Fruit fly (Drosophila melanogaster) whole organism, embryonic: ENCODE data around the gene CG14102.
A peak's percentile ranks its signal among the peaks of the same experiment; 100 is the strongest.

Experiments used
- Ada2b ChIP-seq: fragments of 200-800 bp; sonication (Bioruptor generic); IDR thresholded peaks from 2 replicates; pipeline ENCODE4 v1.3.6; 2022; ENCODE audit warnings: missing biosample characterization, missing genetic modification characterization
- Antp ChIP-seq: fragments of 200-800 bp; sonication (Bioruptor generic); optimal IDR thresholded peaks from 3 replicates; lab custom pipeline; 2016; ENCODE audit warnings: missing biosample characterization, missing genetic modification characterization
- Atf3 ChIP-seq: fragments of 200-800 bp; sonication (Bioruptor generic); optimal IDR thresholded peaks from 3 replicates; lab custom pipeline; 2016; ENCODE audit warnings: missing biosample characterization, missing genetic modification characterization
- CG10462 ChIP-seq: fragments of 200-800 bp; sonication (Bioruptor generic); optimal IDR thresholded peaks from 2 replicates; lab custom pipeline; 2016; ENCODE audit warnings: missing biosample characterization, missing genetic modification characterization
- CG12155 ChIP-seq: fragments of 200-800 bp; sonication (Bioruptor generic); optimal IDR thresholded peaks from 3 replicates; lab custom pipeline; 2016; ENCODE audit warnings: missing biosample characterization, missing genetic modification characterization
- CG12299 ChIP-seq: fragments of 200-800 bp; sonication (Bioruptor generic); optimal IDR thresholded peaks from 2 replicates; lab custom pipeline; 2018; ENCODE audit warnings: missing biosample characterization, mild to moderate bottlenecking, missing genetic modification characterization
- CG14667 ChIP-seq: fragments of 200-800 bp; sonication (Bioruptor generic); IDR thresholded peaks from 2 replicates; pipeline ENCODE4 v1.3.6; 2022; ENCODE audit warnings: missing biosample characterization, missing genetic modification characterization
- CG14860 ChIP-seq: fragments of 200-800 bp; sonication (Bioruptor generic); IDR thresholded peaks from 3 replicates; pipeline ENCODE4 v1.3.6; 2022; ENCODE audit warnings: missing biosample characterization, missing genetic modification characterization; ENCODE audit not compliant: partially characterized antibody
- CG1529 ChIP-seq: fragments of 200-800 bp; sonication (Bioruptor generic); optimal IDR thresholded peaks from 3 replicates; lab custom pipeline; 2018; ENCODE audit warnings: missing biosample characterization, missing genetic modification characterization
- CG16779 ChIP-seq: fragments of 200-800 bp; sonication (Bioruptor generic); IDR thresholded peaks from 2 replicates; pipeline ENCODE4 v1.3.6; 2022; ENCODE audit warnings: missing biosample characterization, missing genetic modification characterization
- CG33557 ChIP-seq: fragments of 200-800 bp; sonication (Bioruptor generic); optimal IDR thresholded peaks from 2 replicates; lab custom pipeline; 2019; ENCODE audit warnings: missing biosample characterization, mild to moderate bottlenecking, missing genetic modification characterization, moderate library complexity
- CG8290 ChIP-seq, 3 experiments: fragments of 200-800 bp; sonication (Bioruptor generic); optimal IDR thresholded peaks; 2 replicates each; lab custom pipeline; 2016 to 2019; ENCODE audit warnings: missing biosample characterization in 3 of 3, missing genetic modification characterization in 3 of 3, mild to moderate bottlenecking in 2 of 3, moderate library complexity in 1 of 3
- CG8924 ChIP-seq: fragments of 200-800 bp; optimal IDR thresholded peaks from 3 replicates; lab custom pipeline; 2019; ENCODE audit warnings: missing biosample characterization, mild to moderate bottlenecking, missing genetic modification characterization, moderate library complexity
- CG9215 ChIP-seq: fragments of 200-800 bp; sonication (Bioruptor generic); IDR thresholded peaks from 2 replicates; pipeline ENCODE4 v1.3.6; 2022; ENCODE audit warnings: missing biosample characterization, missing genetic modification characterization
- Deaf1 ChIP-seq: fragments of 200-800 bp; optimal IDR thresholded peaks from 3 replicates; lab custom pipeline; 2019; ENCODE audit warnings: missing biosample characterization, mild to moderate bottlenecking, missing genetic modification characterization, moderate library complexity
- Doc2 ChIP-seq: fragments of 200-800 bp; sonication (Bioruptor generic); IDR thresholded peaks from 2 replicates; pipeline ENCODE4 v1.3.6; 2022; ENCODE audit warnings: missing biosample characterization, missing genetic modification characterization
- Ets65A ChIP-seq: fragments of 200-800 bp; sonication (Bioruptor generic); peaks from one replicate; lab custom pipeline; 2016; ENCODE audit warnings: missing biosample characterization, missing genetic modification characterization
- HHEX ChIP-seq: fragments of 200-800 bp; sonication (Bioruptor generic); optimal IDR thresholded peaks from 3 replicates; lab custom pipeline; 2017; ENCODE audit warnings: missing biosample characterization, mild to moderate bottlenecking, missing genetic modification characterization, missing genetic modification reagents
- HLH4C ChIP-seq: fragments of 200-800 bp; sonication (Bioruptor generic); IDR thresholded peaks from 3 replicates; pipeline ENCODE4 v1.3.6; 2022; ENCODE audit warnings: missing biosample characterization, missing genetic modification characterization; ENCODE audit not compliant: partially characterized antibody
- HLH54F ChIP-seq: fragments of 200-800 bp; sonication (Bioruptor generic); optimal IDR thresholded peaks from 3 replicates; lab custom pipeline; 2016; ENCODE audit warnings: missing biosample characterization, missing genetic modification characterization
- MTF-1 ChIP-seq: fragments of 200-800 bp; sonication (Bioruptor generic); optimal IDR thresholded peaks from 2 replicates; lab custom pipeline; 2018; ENCODE audit warnings: missing biosample characterization, mild to moderate bottlenecking, missing genetic modification characterization, borderline replicate concordance
- Ravus ChIP-seq: fragments of 200-800 bp; sonication (Bioruptor generic); IDR thresholded peaks from 2 replicates; pipeline ENCODE4 v1.3.6; 2022; ENCODE audit warnings: missing biosample characterization, missing genetic modification characterization
- Sry-β ChIP-seq: fragments of 200-800 bp; sonication (Bioruptor generic); optimal IDR thresholded peaks from 2 replicates; lab custom pipeline; 2018; ENCODE audit warnings: missing biosample characterization, mild to moderate bottlenecking, missing genetic modification characterization, moderate library complexity
- Tbp ChIP-seq: fragments of >200 bp; optimal IDR thresholded peaks from 2 replicates; lab custom pipeline; 2018; ENCODE audit warnings: missing biosample characterization, missing genetic modification characterization
- Xrp1 ChIP-seq: fragments of 200-800 bp; sonication (Bioruptor generic); IDR thresholded peaks from 2 replicates; pipeline ENCODE4 v1.3.6; 2022; ENCODE audit warnings: missing biosample characterization, missing genetic modification characterization
- ac ChIP-seq: fragments of 200-800 bp; sonication (Bioruptor generic); optimal IDR thresholded peaks from 3 replicates; lab custom pipeline; 2017; ENCODE audit warnings: missing biosample characterization, mild to moderate bottlenecking, missing genetic modification characterization
- aop ChIP-seq: fragments of 200-800 bp; sonication (Bioruptor generic); IDR thresholded peaks from 2 replicates; pipeline ENCODE4 v1.3.6; 2022; ENCODE audit warnings: missing biosample characterization, missing genetic modification characterization
- az2 ChIP-seq: fragments of 200-800 bp; sonication (Bioruptor generic); optimal IDR thresholded peaks from 3 replicates; lab custom pipeline; 2016; ENCODE audit warnings: missing biosample characterization, missing genetic modification characterization
- bab2 ChIP-seq: fragments of 200-800 bp; sonication (Bioruptor generic); optimal IDR thresholded peaks from 2 replicates; lab custom pipeline; 2016; ENCODE audit warnings: missing biosample characterization, missing genetic modification characterization
- bowl ChIP-seq: fragments of 200-800 bp; sonication (Bioruptor generic); IDR thresholded peaks from 2 replicates; pipeline ENCODE4 v1.3.6; 2022; ENCODE audit warnings: missing biosample characterization, missing genetic modification characterization
- crc ChIP-seq: fragments of 200-800 bp; sonication (Bioruptor generic); optimal IDR thresholded peaks from 2 replicates; lab custom pipeline; 2016; ENCODE audit warnings: missing biosample characterization, missing genetic modification characterization
- cwo ChIP-seq: fragments of 200-800 bp; sonication (Bioruptor generic); optimal IDR thresholded peaks from 3 replicates; lab custom pipeline; 2017; ENCODE audit warnings: missing biosample characterization, missing genetic modification characterization, mild to moderate bottlenecking, moderate library complexity, missing genetic modification reagents
- disco-r ChIP-seq: fragments of 200-800 bp; sonication (Bioruptor generic); optimal IDR thresholded peaks from 2 replicates; lab custom pipeline; 2016; ENCODE audit warnings: missing biosample characterization, missing genetic modification characterization
- dpn ChIP-seq, 2 experiments: fragments of 200-800 bp; sonication (Bioruptor generic); optimal IDR thresholded peaks; 3 replicates each; lab custom pipeline; 2016; ENCODE audit warnings: missing biosample characterization in 2 of 2, missing genetic modification characterization in 2 of 2
- dysf ChIP-seq: fragments of 200-800 bp; sonication (Bioruptor generic); IDR thresholded peaks from 3 replicates; pipeline ENCODE4 v1.3.6; 2022; ENCODE audit warnings: missing biosample characterization, missing genetic modification characterization
- eve ChIP-seq, 2 experiments: fragments of >200 bp; optimal IDR thresholded peaks; 2 replicates each; lab custom pipeline; 2017; ENCODE audit warnings: missing biosample characterization in 2 of 2, missing genetic modification characterization in 2 of 2
- ewg ChIP-seq: fragments of 200-800 bp; sonication (Bioruptor generic); optimal IDR thresholded peaks from 3 replicates; lab custom pipeline; 2017; ENCODE audit warnings: mild to moderate bottlenecking, missing biosample characterization, missing genetic modification reagents, missing genetic modification characterization
- fd96Cb ChIP-seq: fragments of 200-800 bp; sonication (Bioruptor generic); optimal IDR thresholded peaks from 2 replicates; lab custom pipeline; 2018; ENCODE audit warnings: missing biosample characterization, mild to moderate bottlenecking, missing genetic modification characterization, moderate library complexity
- fu2 ChIP-seq: fragments of 200-800 bp; sonication (Bioruptor generic); optimal IDR thresholded peaks from 2 replicates; lab custom pipeline; 2016; ENCODE audit warnings: missing biosample characterization, missing genetic modification characterization
- gcm2 ChIP-seq: fragments of 200-800 bp; sonication (Bioruptor generic); optimal IDR thresholded peaks from 2 replicates; lab custom pipeline; 2016; ENCODE audit warnings: missing biosample characterization, missing genetic modification characterization
- gem ChIP-seq: fragments of 200-800 bp; sonication (Bioruptor generic); optimal IDR thresholded peaks from 2 replicates; lab custom pipeline; 2019; ENCODE audit warnings: missing biosample characterization, mild to moderate bottlenecking, missing genetic modification characterization, moderate library complexity
- insv ChIP-seq, 2 experiments: fragments of 200-800 bp; sonication (Bioruptor generic); optimal IDR thresholded peaks; 3 replicates each; lab custom pipeline; 2016 to 2018; ENCODE audit warnings: missing biosample characterization in 2 of 2, missing genetic modification characterization in 2 of 2
- lmd ChIP-seq: fragments of 200-800 bp; sonication (Bioruptor generic); IDR thresholded peaks from 2 replicates; pipeline ENCODE4 v1.3.6; 2022; ENCODE audit warnings: missing biosample characterization, missing genetic modification characterization
- mirr ChIP-seq: fragments of 200-800 bp; sonication (Bioruptor generic); optimal IDR thresholded peaks from 3 replicates; lab custom pipeline; 2018; ENCODE audit warnings: missing biosample characterization, mild to moderate bottlenecking, missing genetic modification characterization
- nerfin-2 ChIP-seq: fragments of 200-800 bp; sonication (Bioruptor generic); IDR thresholded peaks from 2 replicates; pipeline ENCODE4 v1.3.6; 2022; ENCODE audit warnings: missing biosample characterization, missing genetic modification characterization; ENCODE audit not compliant: partially characterized antibody
- nmo ChIP-seq: fragments of 200-800 bp; sonication (Bioruptor generic); optimal IDR thresholded peaks from 2 replicates; lab custom pipeline; 2018; ENCODE audit warnings: missing biosample characterization, mild to moderate bottlenecking, missing genetic modification characterization, moderate library complexity
- sc ChIP-seq, 3 experiments: fragments of >200 bp in 2 of 3; fragments of 200-800 bp in 1 of 3; sonication (Bioruptor generic) in 1 of 3; optimal IDR thresholded peaks; 2 replicates in 2 of 3; 3 replicates in 1 of 3; lab custom pipeline; 2017; ENCODE audit warnings: mild to moderate bottlenecking in 1 of 3, missing biosample characterization in 1 of 3, missing genetic modification characterization in 1 of 3, missing genetic modification reagents in 1 of 3
- sd ChIP-seq: fragments of 200-800 bp; sonication (Bioruptor generic); optimal IDR thresholded peaks from 3 replicates; lab custom pipeline; 2018; ENCODE audit warnings: missing biosample characterization, mild to moderate bottlenecking, missing genetic modification characterization, moderate library complexity
- sens-2 ChIP-seq: fragments of 200-800 bp; sonication (Bioruptor generic); IDR thresholded peaks from 2 replicates; pipeline ENCODE4 v1.3.6; 2022; ENCODE audit warnings: missing biosample characterization, missing genetic modification characterization
- sqz ChIP-seq: fragments of 200-800 bp; sonication (Bioruptor generic); optimal IDR thresholded peaks from 3 replicates; lab custom pipeline; 2018; ENCODE audit warnings: missing biosample characterization, mild to moderate bottlenecking, missing genetic modification characterization
- tup ChIP-seq: fragments of 200-800 bp; sonication (Bioruptor generic); optimal IDR thresholded peaks from 2 replicates; lab custom pipeline; 2016; ENCODE audit warnings: missing biosample characterization, mild to moderate bottlenecking, missing genetic modification characterization, moderate library complexity

The CG14102 gene

dm6 chr3L:19846960-19847359, 45.9 kb upstream of the CG14102 start (continued):
- TF ChIP-seq Atf3 (GFP tag; lab: Kevin White, UChicago): no peak
- no peak for TF ChIP-seq HLH54F
- no peak for TF ChIP-seq CG8290 (GFP tag; optimal IDR thresholded peaks at IDR 0.05; lab: Kevin White, UChicago)
- no peak for TF ChIP-seq CG8290 (tag; optimal IDR thresholded peaks at IDR 0.05; lab: Kevin White, UChicago)
- TF ChIP-seq CG16779: no peak
- TF ChIP-seq CG9215: no peak
- no peak for TF ChIP-seq nmo (GFP tag; lab: Kevin White, UChicago)
- TF ChIP-seq CG12299 (tag; lab: Kevin White, UChicago): peak; percentile 29
- TF ChIP-seq tup (GFP tag; lab: Kevin White, UChicago): no peak
- TF ChIP-seq disco-r (GFP tag; lab: Kevin White, UChicago): no peak
- no peak for TF ChIP-seq bab2 (GFP tag; lab: Kevin White, UChicago)
- TF ChIP-seq mirr (GFP tag; lab: Kevin White, UChicago): peak; percentile 59
- no peak for TF ChIP-seq sens-2 (GFP tag; lab: Robert Waterston, UW)
- TF ChIP-seq HLH4C (GFP tag; lab: Robert Waterston, UW): no peak
- no peak for TF ChIP-seq eve (GFP tag; optimal IDR thresholded peaks at IDR 0.05; lab: Kevin White, UChicago)
- TF ChIP-seq CG1529 (GFP tag; lab: Kevin White, UChicago): no peak
- no peak for TF ChIP-seq CG33557 (GFP tag; lab: Kevin White, UChicago)
- no peak for TF ChIP-seq nerfin-2 (GFP tag; lab: Robert Waterston, UW)
- TF ChIP-seq lmd: no peak
- TF ChIP-seq Ravus (GFP tag; lab: Robert Waterston, UW): no peak
- TF ChIP-seq sd (tag; lab: Kevin White, UChicago): no peak
- TF ChIP-seq Xrp1: no peak
- TF ChIP-seq ewg: no peak
- no peak for TF ChIP-seq sqz (GFP tag; lab: Kevin White, UChicago)
- TF ChIP-seq insv (GFP tag; optimal IDR thresholded peaks at IDR 0.05; lab: Kevin White, UChicago): no peak
- no peak for TF ChIP-seq CG14667 (GFP tag; lab: Robert Waterston, UW)
- no peak for TF ChIP-seq Tbp (GFP tag; lab: Kevin White, UChicago)
- peak; percentile 24 for TF ChIP-seq MTF-1 (GFP tag; lab: Kevin White, UChicago)
- no peak for TF ChIP-seq ac (GFP tag; lab: Kevin White, UChicago)
- TF ChIP-seq dysf (GFP tag; lab: Robert Waterston, UW): no peak
- TF ChIP-seq fd96Cb (tag; lab: Kevin White, UChicago): no peak
- TF ChIP-seq CG12155 (GFP tag; lab: Kevin White, UChicago): no peak
- no peak for TF ChIP-seq Sry-β (GFP tag; lab: Kevin White, UChicago)
- TF ChIP-seq gem: no peak
- TF ChIP-seq Doc2 (GFP tag; lab: Robert Waterston, UW): no peak
- TF ChIP-seq CG10462 (GFP tag; lab: Kevin White, UChicago): no peak
- TF ChIP-seq gcm2 (GFP tag; lab: Kevin White, UChicago): no peak
- no peak for TF ChIP-seq Ada2b (GFP tag; lab: Robert Waterston, UW)
- no peak for TF ChIP-seq CG14860
- TF ChIP-seq fu2 (GFP tag; lab: Kevin White, UChicago): no peak
- TF ChIP-seq az2 (GFP tag; lab: Kevin White, UChicago): no peak
- TF ChIP-seq HHEX: peak; percentile 41
- no peak for TF ChIP-seq crc (GFP tag; lab: Kevin White, UChicago)
- TF ChIP-seq Deaf1 (tag; lab: Kevin White, UChicago): no peak
- no peak for TF ChIP-seq Ets65A (GFP tag; lab: Kevin White, UChicago)
- TF ChIP-seq Antp (GFP tag; lab: Kevin White, UChicago): peak; percentile 10
- TF ChIP-seq aop: no peak
- no peak for TF ChIP-seq cwo
- no peak for TF ChIP-seq sc (optimal IDR thresholded peaks at IDR 0.05; lab: Kevin White, UChicago)
- TF ChIP-seq sc (GFP tag; optimal IDR thresholded peaks at IDR 0.05; lab: Kevin White, UChicago): no peak
- TF ChIP-seq CG8924 (tag; lab: Kevin White, UChicago): no peak
- no peak for TF ChIP-seq bowl (GFP tag; lab: Robert Waterston, UW)
- no peak for TF ChIP-seq dpn (GFP tag; optimal IDR thresholded peaks at IDR 0.05; lab: Kevin White, UChicago)
